Worm (Caenorhabditis elegans) whole organism, late embryonic: ENCODE results near the gene aos-1.

Experiments used
- C08G9.2 ChIP-seq: sonication (generic microtip); optimal IDR thresholded peaks from 2 replicates; lab custom pipeline; 2016; ENCODE audit warnings: mild to moderate bottlenecking, missing genetic modification characterization, moderate library complexity, missing compliant biosample characterization
- K09A11.1 ChIP-seq: sonication (generic microtip); optimal IDR thresholded peaks from 2 replicates; lab custom pipeline; 2017; ENCODE audit warnings: antibody characterized with exemption, mild to moderate bottlenecking, missing genetic modification characterization, missing compliant biosample characterization; ENCODE audit not compliant: insufficient read depth
- T23F11.4 ChIP-seq: fragments of 200-800 bp; sonication (Bioruptor generic); optimal IDR thresholded peaks from 2 replicates; lab custom pipeline; 2018; ENCODE audit warnings: mild to moderate bottlenecking, missing genetic modification characterization, missing compliant biosample characterization
- ceh-18 ChIP-seq: sonication (generic microtip); optimal IDR thresholded peaks from 2 replicates; lab custom pipeline; 2016; ENCODE audit warnings: missing genetic modification characterization, missing compliant biosample characterization
- ceh-24 ChIP-seq: sonication (generic microtip); optimal IDR thresholded peaks from 2 replicates; lab custom pipeline; 2016; ENCODE audit warnings: mild to moderate bottlenecking, missing genetic modification characterization, missing compliant biosample characterization
- dve-1 ChIP-seq: sonication (generic microtip); optimal IDR thresholded peaks from 2 replicates; lab custom pipeline; 2017; ENCODE audit warnings: antibody characterized with exemption, mild to moderate bottlenecking, missing genetic modification characterization, missing compliant biosample characterization
- elt-2 ChIP-seq: sonication (generic microtip); optimal IDR thresholded peaks from 2 replicates; lab custom pipeline; 2016; ENCODE audit warnings: missing genetic modification reagents, missing genetic modification characterization, missing compliant biosample characterization
- fax-1 ChIP-seq: sonication (generic microtip); optimal IDR thresholded peaks from 2 replicates; lab custom pipeline; 2016; ENCODE audit warnings: missing genotype, missing genetic modification characterization, missing compliant biosample characterization
- hlh-30 ChIP-seq: sonication (generic microtip); optimal IDR thresholded peaks from 2 replicates; lab custom pipeline; 2017; ENCODE audit warnings: antibody characterized with exemption, missing genetic modification characterization, missing compliant biosample characterization; ENCODE audit not compliant: insufficient read depth
- lim-6 ChIP-seq: sonication (generic microtip); optimal IDR thresholded peaks from 2 replicates; lab custom pipeline; 2016; ENCODE audit warnings: missing genetic modification characterization, missing compliant biosample characterization
- mec-3 ChIP-seq: sonication (generic microtip); optimal IDR thresholded peaks from 2 replicates; lab custom pipeline; 2016; ENCODE audit warnings: borderline replicate concordance, missing genetic modification characterization, missing compliant biosample characterization
- pqm-1 ChIP-seq: sonication (generic microtip); optimal IDR thresholded peaks from 2 replicates; lab custom pipeline; 2016; ENCODE audit warnings: missing genetic modification characterization, missing compliant biosample characterization
- sox-4 ChIP-seq: sonication (generic microtip); optimal IDR thresholded peaks from 2 replicates; lab custom pipeline; 2017; ENCODE audit warnings: mild to moderate bottlenecking, missing genetic modification characterization, inconsistent platforms, missing compliant biosample characterization
- unc-55 ChIP-seq: sonication (generic microtip); optimal IDR thresholded peaks from 2 replicates; lab custom pipeline; 2017; ENCODE audit warnings: missing biosample characterization, missing genetic modification reagents, missing genetic modification characterization

- no peak for TF ChIP-seq sox-4 (tag; lab: Kevin White, UChicago)
- TF ChIP-seq pqm-1 (tag; lab: Kevin White, UChicago) = no peak
- no peak for TF ChIP-seq dve-1 (tag; lab: Kevin White, UChicago)
- TF ChIP-seq elt-2 (tag; lab: Kevin White, UChicago) = no peak
- TF ChIP-seq C08G9.2 (tag; lab: Kevin White, UChicago) = no peak
- no peak for TF ChIP-seq mec-3
- no peak for TF ChIP-seq ceh-24
- no peak for TF ChIP-seq ceh-18 (tag; lab: Kevin White, UChicago)
- no peak for TF ChIP-seq fax-1
- no peak for TF ChIP-seq T23F11.4 (GFP tag; lab: Kevin White, UChicago)
- TF ChIP-seq K09A11.1 (tag; lab: Kevin White, UChicago) = no peak
- no peak for TF ChIP-seq lim-6 (tag; lab: Kevin White, UChicago)
- no peak for TF ChIP-seq hlh-30 (tag; lab: Kevin White, UChicago)
- TF ChIP-seq unc-55 (GFP tag; lab: Kevin White, UChicago) = no peak
Measured at ce11 chrV:10133277-10133676, 3.2 kb upstream of the aos-1 start.
